Worm (Caenorhabditis elegans) whole organism, L4 larva: ENCODE data around the gene Y75B8A.63.

Experiments used
- F10B5.3 ChIP-seq: sonication (generic microtip); optimal IDR thresholded peaks from 2 replicates; lab custom pipeline; 2016; ENCODE audit warnings: mild to moderate bottlenecking, missing genetic modification characterization, missing compliant biosample characterization
- F26F4.8 ChIP-seq: fragments of 200-800 bp; sonication (Bioruptor generic); conservative IDR thresholded peaks from 2 replicates; pipeline ENCODE4 v1.3.6; 2022; ENCODE audit warnings: missing genetic modification characterization, missing compliant biosample characterization
- F49E8.2 ChIP-seq: sonication (generic microtip); optimal IDR thresholded peaks from 2 replicates; lab custom pipeline; 2016; ENCODE audit warnings: missing compliant biosample characterization, mild to moderate bottlenecking, missing genetic modification characterization, borderline replicate concordance
- R02D3.7 ChIP-seq: fragments of 150-350 bp; sonication (generic microtip); optimal IDR thresholded peaks from 3 replicates; lab custom pipeline; 2014; ENCODE audit warnings: missing biosample characterization, missing genetic modification characterization
- Y75B8A.6 ChIP-seq: fragments of 200-800 bp; sonication (Bioruptor generic); IDR thresholded peaks from 2 replicates; pipeline ENCODE4 v1.3.6; 2022; ENCODE audit warnings: missing genetic modification reagents, missing genetic modification characterization, missing compliant biosample characterization
- ZK546.5 ChIP-seq, 2 experiments: sonication (generic microtip); optimal IDR thresholded peaks; 2 replicates each; lab custom pipeline; 2017; ENCODE audit warnings: missing biosample characterization in 2 of 2, missing genetic modification characterization in 2 of 2
- aha-1 ChIP-seq: fragments of 150-350 bp; peaks from one replicate; lab custom pipeline; 2014; ENCODE audit warnings: missing biosample characterization, missing genetic modification characterization
- arid-1 ChIP-seq: fragments of 200-800 bp; sonication (Bioruptor generic); conservative IDR thresholded peaks from 2 replicates; pipeline ENCODE4 v1.3.6; 2022; ENCODE audit warnings: missing genetic modification reagents, missing genetic modification characterization, missing compliant biosample characterization
- ceh-20 ChIP-seq: fragments of 200-800 bp; sonication (Bioruptor generic); IDR thresholded peaks from 2 replicates; pipeline ENCODE4 v1.3.6; 2022; ENCODE audit warnings: missing genetic modification reagents, missing genetic modification characterization, missing compliant biosample characterization
- daf-12 ChIP-seq: fragments of 150-350 bp; optimal IDR thresholded peaks from 2 replicates; lab custom pipeline; 2014; ENCODE audit warnings: missing biosample characterization, missing genetic modification reagents, missing genetic modification characterization
- daf-16 ChIP-seq, 3 experiments: sonication (generic microtip); optimal IDR thresholded peaks; 2 replicates each; lab custom pipeline; 2016 to 2017; ENCODE audit warnings: missing genetic modification characterization in 3 of 3, missing genetic modification reagents in 3 of 3, mild to moderate bottlenecking in 2 of 3, missing compliant biosample characterization in 2 of 3, missing biosample characterization in 1 of 3, moderate library complexity in 1 of 3
- daf-19 ChIP-seq: fragments of 200-800 bp; sonication (Bioruptor generic); conservative IDR thresholded peaks from 2 replicates; pipeline ENCODE4 v1.3.6; 2022; ENCODE audit warnings: missing genetic modification characterization, missing compliant biosample characterization
- daf-8 ChIP-seq: fragments of 200-800 bp; sonication (Bioruptor generic); IDR thresholded peaks from 2 replicates; pipeline ENCODE4 v1.3.6; 2022; ENCODE audit warnings: missing genetic modification characterization, missing compliant biosample characterization
- dmd-6 ChIP-seq: fragments of 200-800 bp; sonication (Bioruptor generic); IDR thresholded peaks from 2 replicates; pipeline ENCODE4 v1.3.6; 2022; ENCODE audit warnings: missing genetic modification reagents, missing genetic modification characterization, missing compliant biosample characterization
- dmd-8 ChIP-seq: fragments of 200-800 bp; sonication (Bioruptor generic); IDR thresholded peaks from 2 replicates; pipeline ENCODE4 v1.3.6; 2022; ENCODE audit warnings: missing genetic modification characterization, missing compliant biosample characterization
- duxl-1 ChIP-seq: sonication (generic microtip); optimal IDR thresholded peaks from 2 replicates; lab custom pipeline; 2016; ENCODE audit warnings: mild to moderate bottlenecking, missing genetic modification characterization, moderate library complexity, missing compliant biosample characterization; ENCODE audit not compliant: poor library complexity
- egl-27 ChIP-seq: sonication (generic microtip); optimal IDR thresholded peaks from 3 replicates; lab custom pipeline; 2017; ENCODE audit warnings: missing biosample characterization, missing genetic modification reagents, missing genetic modification characterization
- gei-8 ChIP-seq: fragments of 200-800 bp; sonication (Bioruptor generic); optimal IDR thresholded peaks from 2 replicates; lab custom pipeline; 2018; ENCODE audit warnings: mild to moderate bottlenecking, missing genetic modification characterization, missing compliant biosample characterization
- hlh-11 ChIP-seq: fragments of 200-800 bp; sonication (Bioruptor generic); optimal IDR thresholded peaks from 2 replicates; lab custom pipeline; 2018; ENCODE audit warnings: mild to moderate bottlenecking, missing genetic modification characterization, missing compliant biosample characterization
- jun-1 ChIP-seq: fragments of 150-350 bp; optimal IDR thresholded peaks from 2 replicates; lab custom pipeline; 2014; ENCODE audit warnings: missing biosample characterization, missing genetic modification reagents, missing genetic modification characterization
- lin-1 ChIP-seq: fragments of 200-800 bp; sonication (Bioruptor generic); IDR thresholded peaks from 2 replicates; pipeline ENCODE4 v1.3.6; 2022; ENCODE audit warnings: missing genetic modification reagents, missing genetic modification characterization, missing compliant biosample characterization
- lin-13 ChIP-seq: fragments of 150-350 bp; optimal IDR thresholded peaks from 2 replicates; lab custom pipeline; 2014; ENCODE audit warnings: missing biosample characterization, missing genetic modification reagents, missing genetic modification characterization
- lin-39 ChIP-seq: fragments of 150-350 bp; optimal IDR thresholded peaks from 2 replicates; lab custom pipeline; 2014; ENCODE audit warnings: missing biosample characterization, missing genetic modification reagents, missing genetic modification characterization
- lir-3 ChIP-seq: sonication (generic microtip); optimal IDR thresholded peaks from 2 replicates; lab custom pipeline; 2016; ENCODE audit warnings: mild to moderate bottlenecking, missing genetic modification characterization, missing compliant biosample characterization
- madf-5 ChIP-seq, 2 experiments: fragments of 200-800 bp; sonication (Bioruptor generic); IDR thresholded peaks; 2 replicates each; pipeline ENCODE4 v1.3.6; 2022; ENCODE audit warnings: missing compliant biosample characterization in 2 of 2, missing genetic modification characterization in 2 of 2
- madf-9 ChIP-seq: fragments of 200-800 bp; sonication (Bioruptor generic); conservative IDR thresholded peaks from 2 replicates; pipeline ENCODE4 v1.3.6; 2022; ENCODE audit warnings: missing genetic modification reagents, missing genetic modification characterization, missing compliant biosample characterization
- mdt-29 ChIP-seq: fragments of 200-800 bp; sonication (Bioruptor generic); IDR thresholded peaks from 2 replicates; pipeline ENCODE4 v1.3.6; 2022; ENCODE audit warnings: missing genetic modification reagents, missing genetic modification characterization, missing compliant biosample characterization
- mep-1 ChIP-seq: fragments of 150-350 bp; sonication (generic microtip); optimal IDR thresholded peaks from 3 replicates; lab custom pipeline; 2014; ENCODE audit warnings: missing biosample characterization, missing genetic modification characterization
- mes-2 ChIP-seq: sonication (generic microtip); optimal IDR thresholded peaks from 2 replicates; lab custom pipeline; 2016; ENCODE audit warnings: missing genotype, mild to moderate bottlenecking, missing genetic modification characterization, missing compliant biosample characterization; ENCODE audit not compliant: poor library complexity, severe bottlenecking
- nhr-10 ChIP-seq: fragments of 150-350 bp; optimal IDR thresholded peaks from 2 replicates; lab custom pipeline; 2014; ENCODE audit warnings: missing biosample characterization, missing genetic modification characterization
- nhr-102 ChIP-seq: sonication (generic microtip); optimal IDR thresholded peaks from 2 replicates; lab custom pipeline; 2016; ENCODE audit warnings: mild to moderate bottlenecking, missing genetic modification characterization, moderate library complexity, missing compliant biosample characterization
- nhr-11 ChIP-seq: fragments of 150-350 bp; optimal IDR thresholded peaks from 2 replicates; lab custom pipeline; 2014; ENCODE audit warnings: missing biosample characterization, missing genetic modification characterization
- nhr-28 ChIP-seq: fragments of 150-350 bp; optimal IDR thresholded peaks from 2 replicates; lab custom pipeline; 2014; ENCODE audit warnings: missing biosample characterization, missing genetic modification characterization
- nhr-6 ChIP-seq: fragments of 150-350 bp; optimal IDR thresholded peaks from 2 replicates; lab custom pipeline; 2014; ENCODE audit warnings: missing biosample characterization, missing genetic modification characterization
- nhr-76 ChIP-seq: fragments of 150-350 bp; optimal IDR thresholded peaks from 2 replicates; lab custom pipeline; 2014; ENCODE audit warnings: missing biosample characterization, missing genetic modification characterization
- php-3 ChIP-seq: fragments of 200-800 bp; sonication (Bioruptor generic); IDR thresholded peaks from 2 replicates; pipeline ENCODE4 v1.3.6; 2022; ENCODE audit warnings: missing genetic modification reagents, missing genetic modification characterization, missing compliant biosample characterization
- saeg-2 ChIP-seq: fragments of 200-800 bp; sonication (Bioruptor generic); IDR thresholded peaks from 2 replicates; pipeline ENCODE4 v1.3.6; 2022; ENCODE audit warnings: missing genetic modification reagents, missing genetic modification characterization, missing compliant biosample characterization
- snpc-1.2 ChIP-seq: fragments of 200-800 bp; sonication (Bioruptor generic); IDR thresholded peaks from 2 replicates; pipeline ENCODE4 v1.3.6; 2022; ENCODE audit warnings: missing genetic modification reagents, missing genetic modification characterization, missing compliant biosample characterization
- snpc-4 ChIP-seq: fragments of 150-350 bp; optimal IDR thresholded peaks from 2 replicates; lab custom pipeline; 2014; ENCODE audit warnings: missing biosample characterization, missing genetic modification characterization
- tra-1 ChIP-seq: fragments of 200-800 bp; sonication (Bioruptor generic); IDR thresholded peaks from 2 replicates; pipeline ENCODE4 v1.3.6; 2022; ENCODE audit warnings: missing genetic modification reagents, missing genetic modification characterization, missing compliant biosample characterization
- unc-62 ChIP-seq, 3 experiments: fragments of 150-350 bp in 1 of 3; sonication (generic microtip); optimal IDR thresholded peaks in 2 of 3; peaks in 1 of 3; 1 replicate in 1 of 3; 2 replicates in 2 of 3; lab custom pipeline; 2014 to 2017; ENCODE audit warnings: missing biosample characterization in 3 of 3, missing genetic modification characterization in 3 of 3, missing genetic modification reagents in 3 of 3, missing genotype in 1 of 3
- vab-7 ChIP-seq: fragments of 200-800 bp; sonication (Bioruptor generic); IDR thresholded peaks from 2 replicates; pipeline ENCODE4 v1.3.6; 2022; ENCODE audit warnings: missing genetic modification reagents, missing genetic modification characterization, missing compliant biosample characterization
- zfp-3 ChIP-seq: fragments of 200-800 bp; sonication (Bioruptor generic); conservative IDR thresholded peaks from 2 replicates; pipeline ENCODE4 v1.3.6; 2022; ENCODE audit warnings: missing genetic modification reagents, missing genetic modification characterization, missing compliant biosample characterization
- zip-11 ChIP-seq: fragments of 200-800 bp; sonication (Bioruptor generic); IDR thresholded peaks from 2 replicates; pipeline ENCODE4 v1.3.6; 2022; ENCODE audit warnings: missing genetic modification characterization, missing compliant biosample characterization

Gene Y75B8A.63

ce11 chrIII:12351301-12351700 is 23.6 kb downstream of the Y75B8A.63 start, which contains the start of the genes pph-4.1 and Y75B8A.31 (continued):
- TF ChIP-seq lin-1 (GFP tag; lab: Robert Waterston, UW) (peak; percentile 59; the same call in 1 of the 2 replicates), dmd-8 (no peak), zfp-3 (0 out of 2 replicates have a peak, but pooled peaks have one; percentile 27), tra-1 (GFP tag; lab: Robert Waterston, UW) (no peak), madf-9 (GFP tag; lab: Robert Waterston, UW) (no peak; the same call in 1 of the 2 replicates), hlh-11 (tag; lab: Kevin White, UChicago) (peak; percentile 75), F10B5.3 (tag; lab: Kevin White, UChicago) (peak; percentile 25), ceh-20 (GFP tag; lab: Robert Waterston, UW) (peak; percentile 54; the same call in 1 of the 2 replicates), egl-27 (no peak), mdt-29 (GFP tag; lab: Robert Waterston, UW) (no peak), vab-7 (GFP tag; lab: Robert Waterston, UW) (no peak), F26F4.8 (GFP tag; lab: Robert Waterston, UW) (no peak), snpc-1.2 (GFP tag; lab: Robert Waterston, UW) (no peak), php-3 (GFP tag; lab: Robert Waterston, UW) (no peak), zip-11 (no peak), Y75B8A.6 (no peak), jun-1 (tag; lab: Kevin White, UChicago) (no peak), madf-5 (GFP tag; IDR thresholded peaks at IDR 0.05; lab: Robert Waterston, UW) (no peak), lin-13 (peak; percentile 81), ZK546.5 (tag; optimal IDR thresholded peaks at IDR 0.05; lab: Kevin White, UChicago) (no peak), daf-16 (GFP tag; optimal IDR thresholded peaks at IDR 0.05; lab: Kevin White, UChicago) (peak; percentile 12 to 45), daf-16 (tag; optimal IDR thresholded peaks at IDR 0.05; lab: Kevin White, UChicago) (peak; percentile 37), lir-3 (no peak), nhr-102 (tag; lab: Kevin White, UChicago) (peak; percentile 71), nhr-76 (tag; lab: Kevin White, UChicago) (no peak), arid-1 (GFP tag; lab: Robert Waterston, UW) (peak; percentile 54; the same call in 1 of the 2 replicates), R02D3.7 (tag; lab: Kevin White, UChicago) (no peak), gei-8 (GFP tag; lab: Kevin White, UChicago) (no peak), duxl-1 (tag; lab: Kevin White, UChicago) (peak; percentile 0), mep-1 (tag; lab: Kevin White, UChicago) (peak; percentile 82), F49E8.2 (tag; lab: Kevin White, UChicago) (peak; percentile 34), nhr-10 (tag; lab: Kevin White, UChicago) (no peak), mes-2 (tag; lab: Kevin White, UChicago) (peak; percentile 99), saeg-2 (GFP tag; lab: Robert Waterston, UW) (no peak)

ce11 chrIII:12356588-12356987 is 28.8 kb downstream of the Y75B8A.63 start:
- no peak for TF ChIP-seq snpc-4
- no peak for TF ChIP-seq mdt-29 (GFP tag; lab: Robert Waterston, UW)
- TF ChIP-seq daf-8 (GFP tag; lab: Robert Waterston, UW), result no peak
- peak; percentile 91 for TF ChIP-seq aha-1

- TF ChIP-seq snpc-4 (no peak), dmd-6 (no peak), nhr-6 (no peak), nhr-11 (tag; lab: Kevin White, UChicago) (no peak), unc-62 (GFP tag; optimal IDR thresholded peaks at IDR 0.05 in 1 of 2; lab: Kevin White, UChicago) (no peak), unc-62 (tag; optimal IDR thresholded peaks at IDR 0.05; lab: Kevin White, UChicago) (no peak), nhr-28 (tag; lab: Kevin White, UChicago) (no peak), daf-12 (tag; lab: Kevin White, UChicago) (no peak), lin-39 (tag; lab: Kevin White, UChicago) (no peak), daf-19 (GFP tag; lab: Robert Waterston, UW) (no peak)
These were observed 30.7 kb downstream of the Y75B8A.63 start, which contains the start of gene Y75B8A.32 for ce11 chrIII:12358461-12358860. TSS of gene Y75B8A.32 (minus strand) at chrIII:12358561.
